Fruit fly (Drosophila melanogaster): ENCODE results near the gene Cyp4d21.
A peak's percentile ranks its signal among the peaks of the same experiment; 100 is the strongest.

The Cyp4d21 gene

dm6 chr2L:7611580-7611979 is 6.2 kb downstream of the Cyp4d21 start:
- TF ChIP-seq CG12605 (GFP tag; IDR thresholded peaks at IDR 0.05): no peak
- no peak for TF ChIP-seq CG10348 (GFP tag; IDR thresholded peaks at IDR 0.05)
- no peak for TF ChIP-seq D1 (tag; optimal IDR thresholded peaks at IDR 0.05)
- TF ChIP-seq CG9948 (tag; optimal IDR thresholded peaks at IDR 0.05): peak; percentile 62
- TF ChIP-seq Pif1A (GFP tag; optimal IDR thresholded peaks at IDR 0.05): peak; percentile 65
- no peak for TF ChIP-seq CG13204 (GFP tag; optimal IDR thresholded peaks at IDR 0.05)
- TF ChIP-seq EcR (GFP tag; optimal IDR thresholded peaks at IDR 0.05): peak; percentile 11
- 0 out of 3 replicates have a peak, but pooled peaks have one; percentile 49 for TF ChIP-seq fd96Ca (GFP tag; IDR thresholded peaks at IDR 0.05)
- peak; percentile 76 for TF ChIP-seq CG14655 (GFP tag; optimal IDR thresholded peaks at IDR 0.05)
- TF ChIP-seq Snoo (tag; optimal IDR thresholded peaks at IDR 0.05): peak; percentile 38
- peak; percentile 80 for TF ChIP-seq CG4496 (GFP tag; IDR thresholded peaks at IDR 0.05)
- peak; percentile 28 for TF ChIP-seq Pif1B (GFP tag; optimal IDR thresholded peaks at IDR 0.05)
- TF ChIP-seq CG17806 (tag; optimal IDR thresholded peaks at IDR 0.05): peak; percentile 71
- TF ChIP-seq rn (GFP tag; IDR thresholded peaks at IDR 0.05): peak; percentile 39; the same call in 1 of the 2 replicates
- TF ChIP-seq CG8301 (tag; optimal IDR thresholded peaks at IDR 0.05): peak; percentile 70
- TF ChIP-seq CG34367 (tag; optimal IDR thresholded peaks at IDR 0.05): peak; percentile 61
- peak; percentile 64 for TF ChIP-seq CG15710 (tag; optimal IDR thresholded peaks at IDR 0.05)
- peak; percentile 79 for TF ChIP-seq Ets98B (GFP tag; IDR thresholded peaks at IDR 0.05)
- TF ChIP-seq gl (tag; optimal IDR thresholded peaks at IDR 0.05): no peak
- TF ChIP-seq CG32121 (GFP tag; IDR thresholded peaks at IDR 0.05): peak; percentile 67
- peak; percentile 71 for TF ChIP-seq CG8159 (tag; optimal IDR thresholded peaks at IDR 0.05)

DNA sequence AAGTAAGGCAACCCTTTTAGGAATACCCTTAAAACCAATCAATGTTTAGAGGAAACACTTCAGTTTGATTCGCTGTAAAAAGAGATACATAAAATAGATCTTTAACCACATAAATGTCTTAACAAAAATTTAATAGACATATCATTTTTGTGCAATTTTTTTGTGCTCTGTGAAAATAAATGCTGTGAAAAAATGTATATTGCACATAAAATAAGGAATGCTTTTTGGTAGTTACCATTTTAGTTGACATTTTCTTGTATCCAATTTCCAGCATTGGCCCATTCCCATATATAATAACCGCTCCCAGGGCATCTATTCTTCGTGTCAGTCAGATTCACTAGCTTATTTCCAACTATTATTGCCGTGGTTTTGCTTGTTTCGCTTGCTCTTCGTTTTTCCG is 6.8 kb downstream of the Cyp4d21 start:
- TF ChIP-seq CG9948 (tag; optimal IDR thresholded peaks at IDR 0.05) (peak; percentile 20), CG14655 (GFP tag; optimal IDR thresholded peaks at IDR 0.05) (peak; percentile 58), CG4496 (GFP tag; IDR thresholded peaks at IDR 0.05) (no peak), CG12605 (GFP tag; IDR thresholded peaks at IDR 0.05) (no peak), CG8301 (tag; optimal IDR thresholded peaks at IDR 0.05) (peak; percentile 7)

- no peak for TF ChIP-seq D1 (tag; optimal IDR thresholded peaks at IDR 0.05)
- no peak for TF ChIP-seq CG9948 (tag; optimal IDR thresholded peaks at IDR 0.05)
- no peak for TF ChIP-seq rn (GFP tag; IDR thresholded peaks at IDR 0.05)
- no peak for TF ChIP-seq CG10348 (GFP tag; IDR thresholded peaks at IDR 0.05)
- TF ChIP-seq Snoo (tag; optimal IDR thresholded peaks at IDR 0.05): no peak
- TF ChIP-seq Ets98B (GFP tag; IDR thresholded peaks at IDR 0.05): no peak
- TF ChIP-seq fd96Ca (GFP tag; IDR thresholded peaks at IDR 0.05): no peak
These were observed 11.4 kb downstream of the Cyp4d21 start for dm6 chr2L:7616830-7617229.

- TF ChIP-seq gl (tag; optimal IDR thresholded peaks at IDR 0.05) (no peak), fd96Ca (GFP tag; IDR thresholded peaks at IDR 0.05) (no peak), EcR (GFP tag; optimal IDR thresholded peaks at IDR 0.05) (no peak), Pif1A (GFP tag; optimal IDR thresholded peaks at IDR 0.05) (no peak), D1 (tag; optimal IDR thresholded peaks at IDR 0.05) (no peak), CG34367 (tag; optimal IDR thresholded peaks at IDR 0.05) (no peak), rn (GFP tag; IDR thresholded peaks at IDR 0.05) (no peak), CG14655 (GFP tag; optimal IDR thresholded peaks at IDR 0.05) (no peak), CG10348 (GFP tag; IDR thresholded peaks at IDR 0.05) (no peak), CG32121 (GFP tag; IDR thresholded peaks at IDR 0.05) (no peak), CG15710 (tag; optimal IDR thresholded peaks at IDR 0.05) (no peak), Ets98B (GFP tag; IDR thresholded peaks at IDR 0.05) (no peak), Pif1B (GFP tag; optimal IDR thresholded peaks at IDR 0.05) (no peak), CG4496 (GFP tag; IDR thresholded peaks at IDR 0.05) (no peak)
These were observed 13.2 kb downstream of the Cyp4d21 start for dm6 chr2L:7618563-7618962.

DNA sequence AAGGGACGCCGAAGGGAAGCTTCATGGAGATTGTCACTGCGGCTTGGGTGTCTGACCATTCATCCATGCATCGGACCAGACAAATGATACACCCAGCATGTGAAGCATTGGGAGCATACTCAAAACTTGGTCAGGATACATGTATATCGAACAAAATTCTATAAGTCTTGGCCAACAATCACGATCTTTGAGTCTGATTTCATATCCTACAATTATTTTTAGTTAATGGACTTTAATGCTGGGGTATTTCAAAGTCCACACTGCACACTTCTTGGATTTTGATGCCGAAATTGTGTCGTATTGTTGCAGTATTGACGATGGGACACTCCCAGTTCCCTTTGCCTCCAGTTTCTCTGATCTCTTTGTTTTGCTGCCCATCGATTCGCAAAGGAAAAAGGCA is 13.8 kb downstream of the Cyp4d21 start:
- TF ChIP-seq Pif1B (GFP tag; optimal IDR thresholded peaks at IDR 0.05) (peak; percentile 48), D1 (tag; optimal IDR thresholded peaks at IDR 0.05) (no peak), Pif1A (GFP tag; optimal IDR thresholded peaks at IDR 0.05) (peak; percentile 23), CG8159 (tag; optimal IDR thresholded peaks at IDR 0.05) (no peak), CG34367 (tag; optimal IDR thresholded peaks at IDR 0.05) (no peak), Snoo (tag; optimal IDR thresholded peaks at IDR 0.05) (peak; percentile 67), fd96Ca (GFP tag; IDR thresholded peaks at IDR 0.05) (0 out of 3 replicates have a peak, but pooled peaks have one; percentile 19)

DNA sequence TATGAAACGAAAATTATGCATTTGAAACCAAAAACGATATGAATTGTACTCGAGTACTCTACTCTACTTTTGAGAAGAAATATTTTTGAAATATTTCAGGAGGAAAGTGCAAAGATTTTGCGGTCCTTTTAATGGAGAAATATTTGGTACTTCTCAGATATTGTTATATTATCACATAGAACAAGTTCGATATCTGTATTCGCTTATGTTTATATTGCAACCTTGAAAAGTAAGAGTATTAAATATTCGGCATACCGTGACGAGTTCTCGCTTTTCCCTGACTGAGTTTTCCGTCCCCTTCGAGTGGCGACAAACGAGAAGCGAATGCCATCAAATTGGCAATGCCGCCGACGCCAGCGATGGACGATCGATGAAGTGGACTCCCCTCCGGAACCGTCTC is 16.3 kb downstream of the Cyp4d21 start:
- TF ChIP-seq CG9948 (tag; optimal IDR thresholded peaks at IDR 0.05) (no peak), fd96Ca (GFP tag; IDR thresholded peaks at IDR 0.05) (no peak), Snoo (tag; optimal IDR thresholded peaks at IDR 0.05) (no peak), CG14655 (GFP tag; optimal IDR thresholded peaks at IDR 0.05) (peak; percentile 8), CG8301 (tag; optimal IDR thresholded peaks at IDR 0.05) (peak; percentile 13), CG13204 (GFP tag; optimal IDR thresholded peaks at IDR 0.05) (no peak)

dm6 chr2L:7624096-7624843 is 18.9 kb downstream of the Cyp4d21 start:
- TF ChIP-seq CG17806 (tag; optimal IDR thresholded peaks at IDR 0.05): no peak
- no peak for TF ChIP-seq CG10348 (GFP tag; IDR thresholded peaks at IDR 0.05)
- no peak for TF ChIP-seq CG4496 (GFP tag; IDR thresholded peaks at IDR 0.05)
- TF ChIP-seq Ets98B (GFP tag; IDR thresholded peaks at IDR 0.05): no peak
- TF ChIP-seq CG13204 (GFP tag; optimal IDR thresholded peaks at IDR 0.05): no peak
- no peak for TF ChIP-seq EcR (GFP tag; optimal IDR thresholded peaks at IDR 0.05)
